Worm (Caenorhabditis elegans): ENCODE measurements around the gene R07E5.5.
A peak's percentile ranks its signal among the peaks of the same experiment; 100 is the strongest.

The R07E5.5 gene

ce11 chrIII:4379717-4380116, 17.5 kb upstream of the R07E5.5 start, which contains the start of gene B0284.3:
B0284.3 (minus strand) TSS chrIII:4379817.
- TF ChIP-seq eyg-1 (tag; optimal IDR thresholded peaks at IDR 0.05) (no peak), zip-5 (tag; optimal IDR thresholded peaks at IDR 0.05) (no peak), ceh-34 (tag; optimal IDR thresholded peaks at IDR 0.05) (no peak), K02D7.2 (tag; optimal IDR thresholded peaks at IDR 0.05) (no peak), fkh-6 (tag; optimal IDR thresholded peaks at IDR 0.05) (no peak), hlh-30 (tag; optimal IDR thresholded peaks at IDR 0.05; ENCODE audit: insufficient read depth) (no peak), unc-42 (tag; optimal IDR thresholded peaks at IDR 0.05) (no peak), ceh-18 (tag; optimal IDR thresholded peaks at IDR 0.05) (no peak), syd-9 (tag; optimal IDR thresholded peaks at IDR 0.05) (no peak), ceh-19 (GFP tag; optimal IDR thresholded peaks at IDR 0.05) (no peak), elt-2 (tag; optimal IDR thresholded peaks at IDR 0.05) (no peak), npax-4 (tag; optimal IDR thresholded peaks at IDR 0.05) (no peak), C38D4.7 (GFP tag; optimal IDR thresholded peaks at IDR 0.05) (no peak)

DNA sequence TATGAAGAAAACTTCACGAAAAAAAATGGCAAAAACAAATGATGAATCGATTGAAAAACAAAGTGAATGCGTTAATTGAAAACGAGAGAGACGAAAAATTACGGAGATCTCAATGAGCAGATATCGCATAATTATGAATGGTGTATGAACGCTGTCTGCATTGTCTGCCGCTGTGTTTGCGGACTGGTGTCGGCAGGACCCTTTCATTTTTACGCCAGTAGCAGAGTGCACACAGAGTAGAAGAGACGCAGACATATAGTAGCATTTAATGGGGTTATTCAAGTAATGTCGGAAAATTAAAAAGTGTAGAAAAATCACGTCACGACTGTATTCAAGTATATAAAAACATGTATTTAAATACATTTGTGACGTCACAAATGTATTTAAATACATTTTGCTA, 16.4 kb upstream of the R07E5.5 start:
- TF ChIP-seq fkh-10 (GFP tag; optimal IDR thresholded peaks at IDR 0.05) = no peak
- peak; percentile 60 for TF ChIP-seq ceh-31 (tag; optimal IDR thresholded peaks at IDR 0.05)
- no peak for TF ChIP-seq nhr-11 (tag; optimal IDR thresholded peaks at IDR 0.05)
- TF ChIP-seq rnt-1 (tag; optimal IDR thresholded peaks at IDR 0.05) = no peak
- peak; percentile 24 for TF ChIP-seq sox-2 (GFP tag; IDR thresholded peaks at IDR 0.05)
- no peak for TF ChIP-seq unc-55 (GFP tag; optimal IDR thresholded peaks at IDR 0.05)
- TF ChIP-seq ceh-30 (tag; optimal IDR thresholded peaks at IDR 0.05) = no peak
- TF ChIP-seq unc-42 (tag; optimal IDR thresholded peaks at IDR 0.05) = peak; percentile 60
- TF ChIP-seq ceh-19 (GFP tag; optimal IDR thresholded peaks at IDR 0.05) = no peak
- TF ChIP-seq nfya-1 (tag; optimal IDR thresholded peaks at IDR 0.05) = peak; percentile 31
- no peak for TF ChIP-seq pag-3 (tag; optimal IDR thresholded peaks at IDR 0.05; ENCODE audit: borderline replicate concordance)
- TF ChIP-seq tbx-7 (tag; optimal IDR thresholded peaks at IDR 0.05) = no peak
- TF ChIP-seq ceh-48 (tag; optimal IDR thresholded peaks at IDR 0.05) = no peak

DNA sequence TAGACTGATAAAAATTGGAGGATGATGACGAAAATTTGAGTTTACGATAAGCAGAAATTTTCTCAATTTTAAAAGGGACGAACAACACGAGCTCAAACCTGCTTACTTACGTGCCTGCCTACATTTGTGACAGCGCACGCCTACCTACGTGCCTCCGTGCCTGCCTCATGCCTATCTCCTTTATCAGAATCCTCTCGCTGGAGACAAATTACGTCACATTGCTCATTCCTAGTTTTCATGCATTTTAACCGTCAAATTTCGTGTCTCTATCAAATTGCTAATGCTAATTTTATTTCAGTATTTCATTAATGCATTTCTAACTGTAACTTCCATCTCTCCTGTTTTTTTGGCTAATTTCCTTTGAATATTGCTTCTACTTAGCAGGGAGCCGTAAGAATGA, 15.9 kb upstream of the R07E5.5 start, which contains the start of gene pals-27:
TSS of gene pals-27 (plus strand) at position 301 of the 400 bp plus-strand sequence.
- no peak for TF ChIP-seq ztf-16 (tag; optimal IDR thresholded peaks at IDR 0.05)
- no peak for TF ChIP-seq ceh-30 (tag; optimal IDR thresholded peaks at IDR 0.05)
- TF ChIP-seq hlh-30 (tag; optimal IDR thresholded peaks at IDR 0.05; ENCODE audit: insufficient read depth) = no peak
- TF ChIP-seq T23F11.4 (GFP tag; optimal IDR thresholded peaks at IDR 0.05) = no peak
- TF ChIP-seq ceh-45 (GFP tag; IDR thresholded peaks at IDR 0.05) = no peak
- no peak for TF ChIP-seq fkh-10 (GFP tag; optimal IDR thresholded peaks at IDR 0.05)
- TF ChIP-seq fkh-6 (tag; optimal IDR thresholded peaks at IDR 0.05) = no peak

ce11 chrIII:4382118-4382517, 15.1 kb upstream of the R07E5.5 start:
- TF ChIP-seq ceh-34 (tag; optimal IDR thresholded peaks at IDR 0.05) = no peak
- TF ChIP-seq nfya-1 (tag; optimal IDR thresholded peaks at IDR 0.05) = peak; percentile 76
- TF ChIP-seq odd-2 (tag; optimal IDR thresholded peaks at IDR 0.05) = no peak

DNA sequence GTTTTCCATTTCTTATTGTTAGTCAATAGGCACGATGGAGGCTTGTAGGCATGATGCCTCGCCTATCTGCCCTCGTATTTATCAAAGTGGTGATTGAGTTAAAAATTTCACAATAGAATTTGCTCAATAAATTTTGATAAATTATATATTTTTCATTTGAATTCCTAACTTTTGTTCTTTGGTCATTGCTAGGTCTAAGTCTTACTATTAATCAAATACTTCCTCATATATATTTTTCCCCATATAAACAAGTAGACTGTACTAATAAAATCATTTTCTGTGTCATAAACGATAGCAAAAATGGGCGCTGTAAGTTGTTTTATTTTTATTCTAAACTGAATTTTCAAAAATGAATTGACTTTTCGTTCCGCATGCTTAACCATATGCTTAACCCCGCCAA, 12.7 kb upstream of the R07E5.5 start, which contains the start of gene pals-28:
TSS of gene pals-28 (plus strand) at position 301 of the 400 bp plus-strand sequence.
- TF ChIP-seq fkh-6 (tag; optimal IDR thresholded peaks at IDR 0.05) (no peak), hlh-8 (tag; optimal IDR thresholded peaks at IDR 0.05) (no peak), C38D4.7 (GFP tag; optimal IDR thresholded peaks at IDR 0.05) (no peak), tbx-2 (tag; optimal IDR thresholded peaks at IDR 0.05) (no peak), ceh-18 (tag; optimal IDR thresholded peaks at IDR 0.05) (no peak), nhr-11 (tag; optimal IDR thresholded peaks at IDR 0.05) (no peak), ceh-2 (tag; optimal IDR thresholded peaks at IDR 0.05) (no peak), npax-4 (tag; optimal IDR thresholded peaks at IDR 0.05) (no peak), pag-3 (tag; optimal IDR thresholded peaks at IDR 0.05; ENCODE audit: borderline replicate concordance) (no peak), ama-1 (optimal IDR thresholded peaks at IDR 0.05) (no peak), ttx-3 (tag; optimal IDR thresholded peaks at IDR 0.05) (no peak), elt-4 (tag; optimal IDR thresholded peaks at IDR 0.05) (no peak), odd-2 (tag; optimal IDR thresholded peaks at IDR 0.05) (no peak), gmeb-2 (tag; optimal IDR thresholded peaks at IDR 0.05) (no peak)

Measured in whole organism, late embryonic.